Fruit fly (Drosophila melanogaster) Kc167 (cell line): Measurements from ENCODE around the gene Tim9a.

Experiments used
- Sin3A ChIP-seq: fragments of >200 bp; optimal IDR thresholded peaks from 2 replicates; lab custom pipeline; 2018; ENCODE audit warnings: missing external identifiers
- h ChIP-seq: fragments of >200 bp; optimal IDR thresholded peaks from 3 replicates; lab custom pipeline; 2018; ENCODE audit warnings: missing external identifiers
- insv ChIP-seq: fragments of >200 bp; optimal IDR thresholded peaks from 3 replicates; lab custom pipeline; 2018; ENCODE audit warnings: missing external identifiers
- psq ChIP-seq: fragments of >200 bp; optimal IDR thresholded peaks from 2 replicates; lab custom pipeline; 2017; ENCODE audit warnings: missing external identifiers
- ttk ChIP-seq: sonication (Bioruptor generic); optimal IDR thresholded peaks from 2 replicates; lab custom pipeline; 2017; ENCODE audit warnings: missing external identifiers

DNA sequence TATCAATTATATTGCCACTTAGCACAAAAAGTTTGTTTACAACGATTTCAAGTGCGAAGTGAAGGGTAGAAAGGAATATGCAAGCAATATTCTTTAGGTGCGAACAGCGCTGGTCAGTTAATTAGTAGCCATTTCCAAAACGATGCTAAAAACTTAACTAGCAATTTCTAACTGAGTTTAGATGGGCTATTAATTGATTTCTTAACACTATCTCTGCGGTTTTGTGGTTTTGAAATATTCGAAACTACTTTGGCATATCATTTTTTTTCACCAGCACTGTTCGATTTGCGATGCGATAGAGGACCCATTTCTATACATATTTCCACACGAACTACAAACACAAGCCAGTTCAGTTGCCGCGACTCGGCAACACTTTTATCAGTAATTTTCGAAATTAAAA is 8.5 kb upstream of the Tim9a start:
- TF ChIP-seq insv (lab: Kevin White, UChicago) (no peak), Sin3A (lab: Kevin White, UChicago) (no peak), psq (lab: Kevin White, UChicago) (no peak), h (lab: Kevin White, UChicago) (no peak), ttk (lab: Kevin White, UChicago) (no peak)
